Worm (Caenorhabditis elegans) whole organism, late embryonic: ENCODE results near the gene cdh-8.

Experiments
- ama-1 ChIP-seq: fragments of 150-350 bp; optimal IDR thresholded peaks from 2 replicates; lab custom pipeline; 2014
- ceh-34 ChIP-seq: sonication (generic microtip); optimal IDR thresholded peaks from 2 replicates; lab custom pipeline; 2016; ENCODE audit warnings: mild to moderate bottlenecking, missing genetic modification characterization, missing compliant biosample characterization
- dmd-4 ChIP-seq: sonication (generic microtip); optimal IDR thresholded peaks from 2 replicates; lab custom pipeline; 2016; ENCODE audit warnings: borderline replicate concordance, missing genetic modification characterization, missing compliant biosample characterization
- elt-4 ChIP-seq: sonication (generic microtip); optimal IDR thresholded peaks from 2 replicates; lab custom pipeline; 2016; ENCODE audit warnings: missing genetic modification characterization, missing compliant biosample characterization
- ets-4 ChIP-seq: sonication (generic microtip); optimal IDR thresholded peaks from 2 replicates; lab custom pipeline; 2016; ENCODE audit warnings: missing genetic modification characterization, missing compliant biosample characterization
- fax-1 ChIP-seq: sonication (generic microtip); optimal IDR thresholded peaks from 2 replicates; lab custom pipeline; 2016; ENCODE audit warnings: missing genotype, missing genetic modification characterization, missing compliant biosample characterization
- fkh-10 ChIP-seq: fragments of 150-350 bp; optimal IDR thresholded peaks from 2 replicates; lab custom pipeline; 2014; ENCODE audit warnings: missing biosample characterization, missing genetic modification reagents, missing genetic modification characterization
- hlh-15 ChIP-seq: sonication (generic microtip); optimal IDR thresholded peaks from 2 replicates; lab custom pipeline; 2016; ENCODE audit warnings: missing genetic modification characterization, missing compliant biosample characterization
- hlh-6 ChIP-seq: sonication (generic microtip); optimal IDR thresholded peaks from 2 replicates; lab custom pipeline; 2016; ENCODE audit warnings: missing genotype, missing genetic modification characterization, missing compliant biosample characterization
- lim-6 ChIP-seq: sonication (generic microtip); optimal IDR thresholded peaks from 2 replicates; lab custom pipeline; 2016; ENCODE audit warnings: missing genetic modification characterization, missing compliant biosample characterization
- nhr-11 ChIP-seq: fragments of 150-350 bp; optimal IDR thresholded peaks from 2 replicates; lab custom pipeline; 2014; ENCODE audit warnings: missing biosample characterization, missing genetic modification characterization
- sdc-2 ChIP-seq: sonication (generic microtip); optimal IDR thresholded peaks from 2 replicates; lab custom pipeline; 2016; ENCODE audit warnings: missing genotype, missing genetic modification characterization, missing compliant biosample characterization
- tbx-2 ChIP-seq: sonication (generic microtip); optimal IDR thresholded peaks from 2 replicates; lab custom pipeline; 2016; ENCODE audit warnings: missing genetic modification characterization, missing compliant biosample characterization
- ztf-16 ChIP-seq: sonication (generic microtip); optimal IDR thresholded peaks from 2 replicates; lab custom pipeline; 2017; ENCODE audit warnings: missing genetic modification characterization, missing compliant biosample characterization

DNA sequence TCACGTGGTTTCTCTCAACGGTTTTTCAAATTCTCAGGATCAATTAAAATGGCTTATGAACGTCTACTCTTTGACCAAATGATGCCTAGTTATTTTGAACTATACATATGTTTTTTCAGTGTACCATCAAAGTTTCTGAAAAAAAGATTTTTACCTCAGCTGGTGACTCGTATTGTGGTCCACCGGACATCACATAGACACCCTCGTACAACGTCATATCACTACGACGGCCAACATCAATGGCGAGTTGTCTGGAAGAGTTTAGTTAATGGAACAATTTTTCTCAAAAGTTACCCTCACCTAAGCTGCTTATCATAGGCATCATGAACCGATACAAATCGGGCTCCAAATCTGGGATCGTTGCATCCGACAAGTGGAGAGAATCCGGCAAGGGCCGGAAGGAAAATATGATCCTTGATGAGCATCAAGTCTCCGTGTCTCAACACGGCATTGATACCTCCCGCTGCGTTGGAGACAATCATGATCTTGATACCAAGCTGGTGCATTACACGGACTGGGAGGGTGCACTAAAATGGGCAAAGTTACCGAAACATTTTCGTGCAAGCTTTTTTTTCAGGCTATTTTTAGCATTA is 46.3 kb upstream of the cdh-8 start:
- no peak for TF ChIP-seq dmd-4 (tag; lab: Kevin White, UChicago)
- TF ChIP-seq hlh-15 (tag; lab: Kevin White, UChicago): no peak
- no peak for TF ChIP-seq lim-6 (tag; lab: Kevin White, UChicago)
- TF ChIP-seq ceh-34: no peak
- no peak for TF ChIP-seq fax-1 (tag; lab: Kevin White, UChicago)
- no peak for TF ChIP-seq sdc-2 (tag; lab: Kevin White, UChicago)
- TF ChIP-seq hlh-6: no peak
- TF ChIP-seq tbx-2 (tag; lab: Kevin White, UChicago): no peak
- TF ChIP-seq nhr-11 (tag; lab: Kevin White, UChicago): no peak
- no peak for TF ChIP-seq fkh-10 (GFP tag; lab: Kevin White, UChicago)
- no peak for TF ChIP-seq ets-4 (tag; lab: Kevin White, UChicago)
- no peak for TF ChIP-seq ztf-16 (tag; lab: Kevin White, UChicago)
- TF ChIP-seq elt-4 (tag; lab: Kevin White, UChicago): no peak
- TF ChIP-seq ama-1 (lab: Kevin White, UChicago): no peak
